Worm (Caenorhabditis elegans) whole organism, young adult: ENCODE data around the gene ced-4.
A peak's percentile ranks its signal among the peaks of the same experiment; 100 is the strongest.

Experiments
- D2030.7 ChIP-seq: fragments of 200-800 bp; sonication (Bioruptor generic); IDR thresholded peaks from 2 replicates; pipeline ENCODE4 v1.3.6; 2022; ENCODE audit warnings: missing genetic modification reagents, missing genetic modification characterization, missing compliant biosample characterization
- F33H1.4 ChIP-seq: fragments of 200-800 bp; sonication (Bioruptor generic); IDR thresholded peaks from 2 replicates; pipeline ENCODE4 v1.3.6; 2022; ENCODE audit warnings: missing genetic modification reagents, missing genetic modification characterization, missing compliant biosample characterization
- T07F8.4 ChIP-seq: sonication (generic microtip); optimal IDR thresholded peaks from 2 replicates; lab custom pipeline; 2016; ENCODE audit warnings: mild to moderate bottlenecking, missing genetic modification characterization, moderate library complexity, missing compliant biosample characterization
- T26A5.8 ChIP-seq: sonication (generic microtip); optimal IDR thresholded peaks from 2 replicates; lab custom pipeline; 2016; ENCODE audit warnings: missing genetic modification characterization, missing compliant biosample characterization
- akir-1 ChIP-seq: fragments of 200-800 bp; sonication (Bioruptor generic); optimal IDR thresholded peaks from 2 replicates; lab custom pipeline; 2018; ENCODE audit warnings: mild to moderate bottlenecking, missing genetic modification characterization, moderate library complexity, missing compliant biosample characterization
- atf-7 ChIP-seq: sonication (generic microtip); optimal IDR thresholded peaks from 2 replicates; lab custom pipeline; 2017; ENCODE audit warnings: mild to moderate bottlenecking, missing genetic modification characterization, missing compliant biosample characterization
- attf-5 ChIP-seq: fragments of 200-800 bp; sonication (Bioruptor generic); optimal IDR thresholded peaks from 2 replicates; lab custom pipeline; 2018; ENCODE audit warnings: mild to moderate bottlenecking, missing genetic modification characterization, missing compliant biosample characterization
- ccch-3 ChIP-seq: fragments of 200-800 bp; sonication (Bioruptor generic); optimal IDR thresholded peaks from 2 replicates; lab custom pipeline; 2018; ENCODE audit warnings: mild to moderate bottlenecking, missing genetic modification characterization, missing compliant biosample characterization
- ceh-27 ChIP-seq: fragments of 200-800 bp; sonication (Bioruptor generic); optimal IDR thresholded peaks from 2 replicates; lab custom pipeline; 2018; ENCODE audit warnings: mild to moderate bottlenecking, missing genetic modification characterization, moderate library complexity, missing compliant biosample characterization
- ceh-40 ChIP-seq: fragments of 200-800 bp; sonication (Bioruptor generic); IDR thresholded peaks from 2 replicates; pipeline ENCODE4 v1.3.6; 2022; ENCODE audit warnings: missing genetic modification characterization, missing compliant biosample characterization
- ceh-58 ChIP-seq: fragments of 200-800 bp; sonication (Bioruptor generic); IDR thresholded peaks from 2 replicates; pipeline ENCODE4 v1.3.6; 2022; ENCODE audit warnings: missing genetic modification characterization, missing compliant biosample characterization
- dox-1 ChIP-seq: fragments of 200-800 bp; sonication (Bioruptor generic); IDR thresholded peaks from 2 replicates; pipeline ENCODE4 v1.3.6; 2022; ENCODE audit warnings: missing genetic modification reagents, missing genetic modification characterization, missing compliant biosample characterization
- dpl-1 ChIP-seq: fragments of 150-350 bp; optimal IDR thresholded peaks from 2 replicates; lab custom pipeline; 2014; ENCODE audit warnings: missing biosample characterization, missing genetic modification reagents, missing genetic modification characterization
- efl-1 ChIP-seq: fragments of 150-350 bp; optimal IDR thresholded peaks from 2 replicates; lab custom pipeline; 2014; ENCODE audit warnings: missing biosample characterization, missing genetic modification reagents, missing genetic modification characterization
- egrh-3 ChIP-seq: fragments of 200-800 bp; sonication (Bioruptor generic); IDR thresholded peaks from 2 replicates; pipeline ENCODE4 v1.3.6; 2022; ENCODE audit warnings: missing genetic modification reagents, missing genetic modification characterization, missing compliant biosample characterization
- him-1 ChIP-seq: sonication (generic microtip); optimal IDR thresholded peaks from 2 replicates; lab custom pipeline; 2016; ENCODE audit warnings: missing genotype, missing genetic modification reagents, missing genetic modification characterization, missing compliant biosample characterization
- hlh-12 ChIP-seq: sonication (generic microtip); optimal IDR thresholded peaks from 2 replicates; lab custom pipeline; 2016; ENCODE audit warnings: missing genetic modification characterization, missing compliant biosample characterization
- let-607 ChIP-seq, 2 experiments: fragments of 200-800 bp in 1 of 2; sonication (Bioruptor generic) in 1 of 2; sonication (generic microtip) in 1 of 2; optimal IDR thresholded peaks; 2 replicates each; lab custom pipeline; 2016 to 2018; ENCODE audit warnings: mild to moderate bottlenecking in 2 of 2, missing compliant biosample characterization in 2 of 2, missing genetic modification characterization in 2 of 2, moderate library complexity in 2 of 2, missing genotype in 1 of 2
- lin-35 ChIP-seq, 3 experiments: fragments of 150-350 bp in 2 of 3; sonication (generic microtip) in 1 of 3; optimal IDR thresholded peaks; 2 replicates each; lab custom pipeline; 2014 to 2018; ENCODE audit warnings: missing biosample characterization in 3 of 3, missing genetic modification characterization in 3 of 3, missing genetic modification reagents in 3 of 3
- lin-40 ChIP-seq: sonication (generic microtip); optimal IDR thresholded peaks from 2 replicates; lab custom pipeline; 2016; ENCODE audit warnings: missing genetic modification characterization, mild to moderate bottlenecking, missing compliant biosample characterization, missing genotype, missing genetic modification reagents
- lin-54 ChIP-seq: fragments of 200-800 bp; sonication (Bioruptor generic); optimal IDR thresholded peaks from 2 replicates; lab custom pipeline; 2018; ENCODE audit warnings: mild to moderate bottlenecking, missing genetic modification characterization, missing compliant biosample characterization
- lir-1 ChIP-seq: fragments of 200-800 bp; sonication (Bioruptor generic); conservative IDR thresholded peaks from 2 replicates; pipeline ENCODE4 v1.3.6; 2022; ENCODE audit warnings: missing genetic modification reagents, missing genetic modification characterization, missing compliant biosample characterization
- lsl-1 ChIP-seq: fragments of 200-800 bp; sonication (Bioruptor generic); optimal IDR thresholded peaks from 2 replicates; lab custom pipeline; 2018; ENCODE audit warnings: mild to moderate bottlenecking, missing genetic modification characterization, moderate library complexity, missing compliant biosample characterization
- madf-6 ChIP-seq: fragments of 200-800 bp; sonication (Bioruptor generic); IDR thresholded peaks from 2 replicates; pipeline ENCODE4 v1.3.6; 2022; ENCODE audit warnings: missing genetic modification reagents, missing genetic modification characterization, missing compliant biosample characterization
- mcd-1 ChIP-seq: fragments of 200-800 bp; sonication (Bioruptor generic); IDR thresholded peaks from 2 replicates; pipeline ENCODE4 v1.3.6; 2022; ENCODE audit warnings: missing genetic modification reagents, missing genetic modification characterization, missing compliant biosample characterization
- mxl-1 ChIP-seq: sonication (generic microtip); optimal IDR thresholded peaks from 2 replicates; lab custom pipeline; 2016; ENCODE audit warnings: missing genetic modification characterization, missing compliant biosample characterization
- nhr-27 ChIP-seq: fragments of 200-800 bp; sonication (Bioruptor generic); optimal IDR thresholded peaks from 2 replicates; lab custom pipeline; 2018; ENCODE audit warnings: mild to moderate bottlenecking, missing genetic modification characterization, moderate library complexity, missing compliant biosample characterization
- pbrm-1 ChIP-seq: fragments of 200-800 bp; sonication (Bioruptor generic); IDR thresholded peaks from 2 replicates; pipeline ENCODE4 v1.3.6; 2022; ENCODE audit warnings: missing genetic modification reagents, missing genetic modification characterization, missing compliant biosample characterization
- pha-4 ChIP-seq: fragments of 150-350 bp; sonication (generic microtip); optimal IDR thresholded peaks from 2 replicates; lab custom pipeline; 2014; ENCODE audit warnings: missing biosample characterization, missing genetic modification reagents, missing genetic modification characterization
- rec-8 ChIP-seq, 2 experiments: sonication (generic microtip); optimal IDR thresholded peaks; 2 replicates each; lab custom pipeline; 2016; ENCODE audit warnings: mild to moderate bottlenecking in 2 of 2, missing genetic modification characterization in 2 of 2, missing genetic modification reagents in 2 of 2, missing genotype in 2 of 2, missing biosample characterization in 1 of 2, missing compliant biosample characterization in 1 of 2, moderate library complexity in 1 of 2
- snpc-4 ChIP-seq, 5 experiments: fragments of 150-350 bp in 1 of 5; sonication (generic microtip) in 4 of 5; optimal IDR thresholded peaks; 2 replicates each; lab custom pipeline; 2014 to 2018; ENCODE audit warnings: missing genetic modification characterization in 5 of 5, missing biosample characterization in 3 of 5, antibody characterized with exemption in 2 of 5, mild to moderate bottlenecking in 2 of 5, missing compliant biosample characterization in 2 of 5, missing genotype in 2 of 5, moderate library complexity in 2 of 5, missing genetic modification reagents in 1 of 5
- somi-1 ChIP-seq: fragments of 200-800 bp; sonication (Bioruptor generic); optimal IDR thresholded peaks from 2 replicates; lab custom pipeline; 2018; ENCODE audit warnings: mild to moderate bottlenecking, missing genetic modification characterization, missing compliant biosample characterization
- sptf-2 ChIP-seq: fragments of 200-800 bp; sonication (Bioruptor generic); optimal IDR thresholded peaks from 2 replicates; lab custom pipeline; 2018; ENCODE audit warnings: mild to moderate bottlenecking, missing genetic modification characterization, missing compliant biosample characterization
- tlf-1 ChIP-seq: fragments of 200-800 bp; sonication (Bioruptor generic); optimal IDR thresholded peaks from 2 replicates; lab custom pipeline; 2018; ENCODE audit warnings: mild to moderate bottlenecking, missing genetic modification characterization, missing compliant biosample characterization
- unc-62 ChIP-seq: fragments of 150-350 bp; optimal IDR thresholded peaks from 2 replicates; lab custom pipeline; 2014; ENCODE audit warnings: missing biosample characterization, missing genetic modification reagents, missing genetic modification characterization
- ztf-26 ChIP-seq: sonication (generic microtip); optimal IDR thresholded peaks from 2 replicates; lab custom pipeline; 2017; ENCODE audit warnings: missing genetic modification characterization, missing compliant biosample characterization
- ztf-6 ChIP-seq: fragments of 200-800 bp; sonication (Bioruptor generic); IDR thresholded peaks from 2 replicates; pipeline ENCODE4 v1.3.6; 2022; ENCODE audit warnings: missing genetic modification reagents, missing genetic modification characterization, missing compliant biosample characterization

ced-4 gene

DNA sequence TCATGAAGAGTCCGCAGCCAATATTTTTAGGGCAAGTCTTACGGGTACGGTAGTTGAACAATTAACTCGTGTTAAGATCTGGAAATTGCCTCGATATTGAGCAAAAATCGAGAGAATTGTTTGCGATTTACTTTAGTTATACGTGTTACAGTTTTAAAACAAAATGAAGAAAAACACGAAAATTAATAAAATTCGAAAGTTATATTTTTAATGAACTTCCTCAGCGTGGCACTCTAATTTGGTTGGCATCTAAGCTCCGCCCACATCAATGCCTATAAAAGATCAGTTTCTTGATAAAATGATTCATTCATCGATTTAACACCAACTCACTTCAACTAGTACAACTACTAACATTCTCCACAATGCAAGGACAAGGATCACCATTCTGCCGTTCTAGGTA is 18.4 kb downstream of the ced-4 start, which contains the start of gene gipc-1 (continued):
- TF ChIP-seq let-607 (tag; optimal IDR thresholded peaks at IDR 0.05; lab: Kevin White, UChicago) (no peak), akir-1 (GFP tag; lab: Kevin White, UChicago) (no peak), unc-62 (GFP tag; lab: Kevin White, UChicago) (no peak)

DNA sequence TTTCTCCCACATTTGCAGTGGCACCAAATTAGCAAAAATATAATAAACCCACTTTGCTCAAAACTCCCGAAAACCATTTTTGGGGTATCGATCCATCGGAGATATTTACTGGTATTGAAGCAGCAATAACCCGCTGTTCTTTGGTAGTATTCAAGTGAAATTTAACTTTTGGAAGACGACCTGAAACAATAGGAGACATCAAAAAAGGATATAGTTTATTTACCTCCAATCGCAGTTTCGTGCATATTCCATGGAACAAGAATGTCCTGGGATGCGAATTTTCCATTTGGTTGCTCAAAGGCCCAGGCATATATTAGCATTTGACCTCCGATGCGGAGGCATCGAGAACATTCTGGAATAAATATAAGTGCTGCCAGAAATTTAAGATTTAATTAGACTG is 21.3 kb downstream of the ced-4 start:
- TF ChIP-seq ceh-40 (GFP tag; lab: Robert Waterston, UW) = no peak
- TF ChIP-seq, all 124 proteins: peak for 0

ce11 chrIII:4874671-4875070 is 22.5 kb downstream of the ced-4 start, which contains the start of gene C35D10.12:
Gene C35D10.12, minus strand, starts transcription at chrIII:4874771.
- TF ChIP-seq ceh-27 (GFP tag; lab: Kevin White, UChicago) (no peak), somi-1 (GFP tag; lab: Kevin White, UChicago) (no peak), tlf-1 (no peak), lir-1 (no peak), ceh-58 (no peak), lin-40 (tag; lab: Kevin White, UChicago) (no peak), attf-5 (GFP tag; lab: Kevin White, UChicago) (no peak), sptf-2 (GFP tag; lab: Kevin White, UChicago) (no peak), egrh-3 (no peak), T07F8.4 (tag; lab: Kevin White, UChicago) (no peak), hlh-12 (tag; lab: Kevin White, UChicago) (no peak), nhr-27 (tag; lab: Kevin White, UChicago) (no peak), ztf-6 (no peak), atf-7 (tag; lab: Kevin White, UChicago) (no peak)
- TF ChIP-seq, all 124 proteins: peak for 0

- TF ChIP-seq lin-35 (GFP tag; optimal IDR thresholded peaks at IDR 0.05; lab: Kevin White, UChicago) = peak in 1 of 3 experiments; percentile 61
- TF ChIP-seq pbrm-1 (GFP tag; lab: Robert Waterston, UW) = no peak
These were observed 23.5 kb downstream of the ced-4 start for ce11 chrIII:4875663-4876062.

ce11 chrIII:4878281-4878680 is 26.2 kb downstream of the ced-4 start, which contains the start of the genes tost-1 and arx-6:
Gene tost-1, minus strand, starts transcription at chrIII:4878311.
Gene arx-6, plus strand, starts transcription at chrIII:4878658.
- TF ChIP-seq T26A5.8 (tag; lab: Kevin White, UChicago) = no peak
- TF ChIP-seq F33H1.4 (GFP tag; lab: Robert Waterston, UW) = 0 out of 2 replicates have a peak, but pooled peaks have one; percentile 18
- peak; percentile 69 for TF ChIP-seq lin-54 (GFP tag; lab: Kevin White, UChicago)
- peak; percentile 86 for TF ChIP-seq mcd-1 (GFP tag; lab: Robert Waterston, UW)
- TF ChIP-seq mxl-1 (tag; lab: Kevin White, UChicago) = no peak
- TF ChIP-seq rec-8 (tag; optimal IDR thresholded peaks at IDR 0.05; lab: Kevin White, UChicago) = no peak
- TF ChIP-seq ccch-3 = no peak
- TF ChIP-seq him-1 = peak; percentile 15
- TF ChIP-seq lsl-1 = peak; percentile 37
- peak; percentile 44 for TF ChIP-seq dpl-1 (GFP tag; lab: Kevin White, UChicago)
- peak; percentile 63 for TF ChIP-seq madf-6 (GFP tag; lab: Robert Waterston, UW)
- peak; percentile 76 for TF ChIP-seq efl-1 (GFP tag; lab: Kevin White, UChicago)
- TF ChIP-seq pha-4 (tag; lab: Kevin White, UChicago) = no peak
- TF ChIP-seq D2030.7 (GFP tag; lab: Robert Waterston, UW) = peak; percentile 48; the same call in 1 of the 2 replicates
- no peak for TF ChIP-seq snpc-4 (GFP tag; optimal IDR thresholded peaks at IDR 0.05; lab: Kevin White, UChicago)
- TF ChIP-seq snpc-4 (tag; optimal IDR thresholded peaks at IDR 0.05; lab: Kevin White, UChicago) = no peak
- TF ChIP-seq lin-35 (GFP tag; optimal IDR thresholded peaks at IDR 0.05; lab: Kevin White, UChicago) = peak in 1 of 3 experiments; percentile 52
- no peak for TF ChIP-seq ztf-26 (tag; lab: Kevin White, UChicago)
- TF ChIP-seq dox-1 (GFP tag; lab: Robert Waterston, UW) = 0 out of 2 replicates have a peak, but pooled peaks have one; percentile 11
